Worm (Caenorhabditis elegans) whole organism, L2 larva: Measurements from ENCODE around the gene W10C4.1.

Experiments
- C34F6.9 ChIP-seq: fragments of 150-350 bp; optimal IDR thresholded peaks from 2 replicates; lab custom pipeline; 2014; ENCODE audit warnings: missing biosample characterization, missing genetic modification characterization
- F13H6.1 ChIP-seq: sonication (generic microtip); optimal IDR thresholded peaks from 2 replicates; lab custom pipeline; 2016; ENCODE audit warnings: missing genetic modification characterization, missing compliant biosample characterization
- R02D3.7 ChIP-seq: fragments of 150-350 bp; optimal IDR thresholded peaks from 2 replicates; lab custom pipeline; 2014; ENCODE audit warnings: missing biosample characterization, missing genetic modification characterization
- alr-1 ChIP-seq: fragments of 150-350 bp; optimal IDR thresholded peaks from 2 replicates; lab custom pipeline; 2014; ENCODE audit warnings: missing biosample characterization, missing genetic modification characterization
- ama-1 ChIP-seq: fragments of 150-350 bp; optimal IDR thresholded peaks from 2 replicates; lab custom pipeline; 2018; ENCODE audit warnings: inconsistent platforms
- ceh-16 ChIP-seq: fragments of 150-350 bp; optimal IDR thresholded peaks from 2 replicates; lab custom pipeline; 2014; ENCODE audit warnings: missing biosample characterization, missing genetic modification characterization
- crh-2 ChIP-seq: sonication (generic microtip); optimal IDR thresholded peaks from 2 replicates; lab custom pipeline; 2017; ENCODE audit warnings: missing biosample characterization, missing genetic modification characterization
- dmd-4 ChIP-seq: sonication (generic microtip); optimal IDR thresholded peaks from 2 replicates; lab custom pipeline; 2017; ENCODE audit warnings: missing biosample characterization, missing genetic modification characterization
- fos-1 ChIP-seq: fragments of 150-350 bp; optimal IDR thresholded peaks from 2 replicates; lab custom pipeline; 2014; ENCODE audit warnings: missing biosample characterization, missing genetic modification characterization
- gmeb-1 ChIP-seq: fragments of 150-350 bp; optimal IDR thresholded peaks from 2 replicates; lab custom pipeline; 2014; ENCODE audit warnings: missing biosample characterization, missing genetic modification characterization
- lin-11 ChIP-seq: fragments of 150-350 bp; sonication (generic microtip); optimal IDR thresholded peaks from 2 replicates; lab custom pipeline; 2014; ENCODE audit warnings: missing biosample characterization, missing genetic modification characterization, inconsistent platforms, mixed read lengths
- lin-13 ChIP-seq: fragments of 150-350 bp; optimal IDR thresholded peaks from 2 replicates; lab custom pipeline; 2014; ENCODE audit warnings: missing biosample characterization, missing genetic modification reagents, missing genetic modification characterization
- lin-39 ChIP-seq: fragments of 150-350 bp; optimal IDR thresholded peaks from 2 replicates; lab custom pipeline; 2014; ENCODE audit warnings: missing biosample characterization, missing genetic modification reagents, missing genetic modification characterization
- mab-5 ChIP-seq: fragments of 150-350 bp; optimal IDR thresholded peaks from 2 replicates; lab custom pipeline; 2014; ENCODE audit warnings: missing biosample characterization, missing genetic modification characterization
- mbf-1 ChIP-seq: sonication (generic microtip); optimal IDR thresholded peaks from 2 replicates; lab custom pipeline; 2017; ENCODE audit warnings: missing biosample characterization, missing genetic modification characterization
- mdl-1 ChIP-seq, 2 experiments: fragments of 150-350 bp in 1 of 2; sonication (generic microtip) in 1 of 2; optimal IDR thresholded peaks; 2 replicates each; lab custom pipeline; 2017; ENCODE audit warnings: missing biosample characterization in 2 of 2, missing genetic modification characterization in 2 of 2
- nhr-10 ChIP-seq: sonication (generic microtip); optimal IDR thresholded peaks from 2 replicates; lab custom pipeline; 2017; ENCODE audit warnings: missing biosample characterization, missing genetic modification characterization
- nhr-11 ChIP-seq: fragments of 150-350 bp; optimal IDR thresholded peaks from 2 replicates; lab custom pipeline; 2014; ENCODE audit warnings: missing biosample characterization, missing genetic modification characterization
- nhr-129 ChIP-seq: fragments of 150-350 bp; optimal IDR thresholded peaks from 2 replicates; lab custom pipeline; 2014; ENCODE audit warnings: missing biosample characterization, missing genetic modification characterization
- nhr-21 ChIP-seq: fragments of 150-350 bp; optimal IDR thresholded peaks from 2 replicates; lab custom pipeline; 2014; ENCODE audit warnings: missing biosample characterization, missing genetic modification characterization
- nhr-23 ChIP-seq: fragments of 150-350 bp; optimal IDR thresholded peaks from 2 replicates; lab custom pipeline; 2014; ENCODE audit warnings: missing biosample characterization, missing genetic modification reagents, missing genetic modification characterization
- nhr-237 ChIP-seq: fragments of 150-350 bp; optimal IDR thresholded peaks from 2 replicates; lab custom pipeline; 2014; ENCODE audit warnings: missing biosample characterization, missing genetic modification characterization
- nhr-25 ChIP-seq: fragments of 150-350 bp; sonication (generic microtip); optimal IDR thresholded peaks from 3 replicates; lab custom pipeline; 2014; ENCODE audit warnings: missing biosample characterization, missing genetic modification characterization
- nhr-6 ChIP-seq: fragments of 150-350 bp; optimal IDR thresholded peaks from 2 replicates; lab custom pipeline; 2014; ENCODE audit warnings: missing biosample characterization, missing genetic modification characterization
- nhr-77 ChIP-seq: fragments of 150-350 bp; optimal IDR thresholded peaks from 2 replicates; lab custom pipeline; 2014; ENCODE audit warnings: missing biosample characterization, missing genetic modification characterization
- peb-1 ChIP-seq: fragments of 150-350 bp; optimal IDR thresholded peaks from 2 replicates; lab custom pipeline; 2014; ENCODE audit warnings: missing biosample characterization, missing genetic modification characterization
- sem-4 ChIP-seq: fragments of 150-350 bp; optimal IDR thresholded peaks from 2 replicates; lab custom pipeline; 2014; ENCODE audit warnings: missing biosample characterization, missing genetic modification reagents, missing genetic modification characterization
- skn-1 ChIP-seq: sonication (generic microtip); optimal IDR thresholded peaks from 2 replicates; lab custom pipeline; 2017; ENCODE audit warnings: missing biosample characterization, missing genetic modification characterization
- sma-9 ChIP-seq, 2 experiments: fragments of 150-350 bp in 1 of 2; sonication (generic microtip) in 1 of 2; optimal IDR thresholded peaks; 2 replicates each; lab custom pipeline; 2014 to 2016; ENCODE audit warnings: missing genetic modification characterization in 2 of 2, mild to moderate bottlenecking in 1 of 2, missing biosample characterization in 1 of 2, missing compliant biosample characterization in 1 of 2, missing genetic modification reagents in 1 of 2, moderate library complexity in 1 of 2
- snpc-4 ChIP-seq: fragments of 150-350 bp; optimal IDR thresholded peaks from 2 replicates; lab custom pipeline; 2014; ENCODE audit warnings: missing biosample characterization, missing genetic modification characterization
- unc-55 ChIP-seq: fragments of 150-350 bp; sonication (generic microtip); optimal IDR thresholded peaks from 3 replicates; lab custom pipeline; 2014; ENCODE audit warnings: missing biosample characterization, missing genetic modification reagents, missing genetic modification characterization
- ztf-1 ChIP-seq: fragments of 200-800 bp; sonication (Bioruptor generic); conservative IDR thresholded peaks from 2 replicates; pipeline ENCODE4 v1.3.6; 2022; ENCODE audit warnings: missing genetic modification characterization, missing compliant biosample characterization
- ztf-11 ChIP-seq: sonication (generic microtip); optimal IDR thresholded peaks from 2 replicates; lab custom pipeline; 2017; ENCODE audit warnings: missing biosample characterization, missing genetic modification characterization
- ztf-4 ChIP-seq: fragments of 150-350 bp; optimal IDR thresholded peaks from 2 replicates; lab custom pipeline; 2014; ENCODE audit warnings: missing biosample characterization, missing genetic modification characterization

The W10C4.1 gene

ce11 chrIII:208793-209694 is 2.1 kb upstream of the W10C4.1 start:
- TF ChIP-seq unc-55 = no peak
- TF ChIP-seq dmd-4 (tag; lab: Kevin White, UChicago) = no peak
- TF ChIP-seq lin-39 = no peak
- TF ChIP-seq mbf-1 = no peak
- TF ChIP-seq alr-1 = no peak
- TF ChIP-seq nhr-10 (tag; lab: Kevin White, UChicago) = no peak
- no peak for TF ChIP-seq ztf-11 (tag; lab: Kevin White, UChicago)
- TF ChIP-seq R02D3.7 = no peak
- TF ChIP-seq gmeb-1 (tag; lab: Kevin White, UChicago) = no peak
- TF ChIP-seq ama-1 (lab: Kevin White, UChicago) = no peak
- TF ChIP-seq lin-13 (GFP tag; lab: Kevin White, UChicago) = no peak
- no peak for TF ChIP-seq nhr-23 (tag; lab: Kevin White, UChicago)

ce11 chrIII:203953-204352 is 3.0 kb downstream of the W10C4.1 start:
- TF ChIP-seq mdl-1 (tag; optimal IDR thresholded peaks at IDR 0.05; lab: Kevin White, UChicago) = no peak
- no peak for TF ChIP-seq mbf-1
- no peak for TF ChIP-seq nhr-21 (tag; lab: Kevin White, UChicago)
- TF ChIP-seq peb-1 (tag; lab: Kevin White, UChicago) = no peak
- TF ChIP-seq nhr-11 = no peak
- TF ChIP-seq snpc-4 = no peak
- no peak for TF ChIP-seq lin-11 (tag; lab: Kevin White, UChicago)
- no peak for TF ChIP-seq skn-1
- TF ChIP-seq mab-5 (tag; lab: Kevin White, UChicago) = no peak

- TF ChIP-seq ztf-1 (GFP tag; lab: Robert Waterston, UW) (no peak), fos-1 (tag; lab: Kevin White, UChicago) (no peak), dmd-4 (tag; lab: Kevin White, UChicago) (no peak), nhr-23 (tag; lab: Kevin White, UChicago) (no peak), ztf-4 (no peak), ztf-11 (tag; lab: Kevin White, UChicago) (no peak), mab-5 (tag; lab: Kevin White, UChicago) (no peak), crh-2 (tag; lab: Kevin White, UChicago) (no peak), F13H6.1 (no peak), unc-55 (no peak), R02D3.7 (no peak), nhr-129 (tag; lab: Kevin White, UChicago) (no peak), sem-4 (tag; lab: Kevin White, UChicago) (no peak), nhr-6 (tag; lab: Kevin White, UChicago) (no peak), sma-9 (GFP tag; optimal IDR thresholded peaks at IDR 0.05; lab: Kevin White, UChicago) (no peak), sma-9 (tag; optimal IDR thresholded peaks at IDR 0.05; lab: Kevin White, UChicago) (no peak)
Observed at ce11 chrIII:194160-194559, 12.8 kb downstream of the W10C4.1 start, which contains the start of gene F40G9.17. TSS of gene F40G9.17 (plus strand) at chrIII:194460.

ce11 chrIII:191803-192202 is 15.1 kb downstream of the W10C4.1 start, which contains the start of gene sec-20:
TSS of gene sec-20 (plus strand) at chrIII:192103.
- TF ChIP-seq C34F6.9 (tag; lab: Kevin White, UChicago) (no peak), mdl-1 (tag; optimal IDR thresholded peaks at IDR 0.05; lab: Kevin White, UChicago) (no peak), fos-1 (tag; lab: Kevin White, UChicago) (no peak), lin-11 (tag; lab: Kevin White, UChicago) (no peak), lin-39 (no peak), nhr-237 (tag; lab: Kevin White, UChicago) (no peak), nhr-25 (tag; lab: Kevin White, UChicago) (no peak), ceh-16 (tag; lab: Kevin White, UChicago) (no peak), mab-5 (tag; lab: Kevin White, UChicago) (no peak), nhr-77 (tag; lab: Kevin White, UChicago) (no peak), nhr-11 (no peak), ama-1 (lab: Kevin White, UChicago) (no peak)
- TF ChIP-seq, all 48 proteins: peak for 0
